Fruit fly (Drosophila melanogaster) whole organism, prepupa: Measurements from ENCODE around the gene psd.

Experiments
- Blimp-1 ChIP-seq: fragments of 200-800 bp; sonication (Bioruptor generic); optimal IDR thresholded peaks from 3 replicates; lab custom pipeline; 2017; ENCODE audit warnings: missing biosample characterization, missing genetic modification characterization, mild to moderate bottlenecking, moderate library complexity, missing genetic modification reagents
- CG10631 ChIP-seq: fragments of 200-800 bp; sonication (Bioruptor generic); optimal IDR thresholded peaks from 2 replicates; lab custom pipeline; 2016; ENCODE audit warnings: missing biosample characterization, missing genetic modification characterization
- CG10669 ChIP-seq: fragments of 200-800 bp; sonication (Bioruptor generic); optimal IDR thresholded peaks from 3 replicates; lab custom pipeline; 2018; ENCODE audit warnings: missing biosample characterization, mild to moderate bottlenecking, missing genetic modification characterization, moderate library complexity
- CG11294 ChIP-seq: fragments of 200-800 bp; sonication (Bioruptor generic); IDR thresholded peaks from 2 replicates; pipeline ENCODE4 v1.3.6; 2022; ENCODE audit warnings: missing biosample characterization, missing genetic modification characterization
- CG11762 ChIP-seq: fragments of 200-800 bp; sonication (Bioruptor generic); optimal IDR thresholded peaks from 3 replicates; lab custom pipeline; 2016; ENCODE audit warnings: missing biosample characterization, missing genetic modification characterization; ENCODE audit not compliant: insufficient read depth
- CG11902 ChIP-seq: fragments of 200-800 bp; sonication (Bioruptor generic); optimal IDR thresholded peaks from 3 replicates; lab custom pipeline; 2016; ENCODE audit warnings: missing biosample characterization, missing genetic modification characterization
- CG1621 ChIP-seq: fragments of 200-800 bp; sonication (Bioruptor generic); optimal IDR thresholded peaks from 3 replicates; lab custom pipeline; 2018; ENCODE audit warnings: missing biosample characterization, mild to moderate bottlenecking, missing genetic modification characterization
- CG16779 ChIP-seq: fragments of 200-800 bp; sonication (Bioruptor generic); optimal IDR thresholded peaks from 3 replicates; lab custom pipeline; 2017; ENCODE audit warnings: missing biosample characterization, mild to moderate bottlenecking, missing genetic modification characterization
- CG3032 ChIP-seq: fragments of 200-800 bp; optimal IDR thresholded peaks from 2 replicates; lab custom pipeline; 2019; ENCODE audit warnings: missing biosample characterization, mild to moderate bottlenecking, missing genetic modification characterization, moderate library complexity
- CG31627 ChIP-seq: fragments of 200-800 bp; sonication (Bioruptor generic); optimal IDR thresholded peaks from 3 replicates; lab custom pipeline; 2016; ENCODE audit warnings: missing biosample characterization, missing genetic modification characterization
- CG32006 ChIP-seq: fragments of 200-800 bp; sonication (Bioruptor generic); optimal IDR thresholded peaks from 3 replicates; lab custom pipeline; 2017; ENCODE audit warnings: missing biosample characterization, mild to moderate bottlenecking, missing genetic modification characterization
- CG34406 ChIP-seq: fragments of 200-800 bp; sonication (Bioruptor generic); optimal IDR thresholded peaks from 3 replicates; lab custom pipeline; 2016; ENCODE audit warnings: missing biosample characterization, missing genetic modification characterization
- CG6163 ChIP-seq: fragments of 200-800 bp; sonication (Bioruptor generic); IDR thresholded peaks from 3 replicates; pipeline ENCODE4 v1.3.6; 2022; ENCODE audit warnings: missing biosample characterization, missing genetic modification characterization
- CG6276 ChIP-seq: fragments of 200-800 bp; sonication (Bioruptor generic); optimal IDR thresholded peaks from 2 replicates; lab custom pipeline; 2017; ENCODE audit warnings: missing biosample characterization, mild to moderate bottlenecking, missing genetic modification characterization
- CG6792 ChIP-seq: fragments of 200-800 bp; sonication (Bioruptor generic); optimal IDR thresholded peaks from 3 replicates; lab custom pipeline; 2016; ENCODE audit warnings: missing biosample characterization, missing genetic modification characterization
- CG7368 ChIP-seq: fragments of 200-800 bp; sonication (Bioruptor generic); optimal IDR thresholded peaks from 3 replicates; lab custom pipeline; 2016; ENCODE audit warnings: missing biosample characterization, missing genetic modification characterization
- CG8319 ChIP-seq: fragments of 200-800 bp; sonication (Bioruptor generic); optimal IDR thresholded peaks from 3 replicates; lab custom pipeline; 2016; ENCODE audit warnings: missing biosample characterization, missing genetic modification characterization
- Eip75B ChIP-seq: fragments of 200-800 bp; sonication (Bioruptor generic); optimal IDR thresholded peaks from 3 replicates; lab custom pipeline; 2016; ENCODE audit warnings: missing biosample characterization, missing genetic modification characterization
- Eip93F ChIP-seq: fragments of 200-800 bp; sonication (Bioruptor generic); optimal IDR thresholded peaks from 2 replicates; lab custom pipeline; 2016; ENCODE audit warnings: missing biosample characterization, mild to moderate bottlenecking, missing genetic modification characterization
- Ets21C ChIP-seq: fragments of 200-800 bp; sonication (Bioruptor generic); optimal IDR thresholded peaks from 3 replicates; lab custom pipeline; 2016; ENCODE audit warnings: missing biosample characterization, missing genetic modification characterization
- Gug ChIP-seq: fragments of 200-800 bp; sonication (Bioruptor generic); IDR thresholded peaks from 2 replicates; pipeline ENCODE4 v1.3.6; 2022; ENCODE audit warnings: missing biosample characterization, missing genetic modification characterization
- Hr39 ChIP-seq: fragments of 200-800 bp; sonication (Bioruptor generic); optimal IDR thresholded peaks from 2 replicates; lab custom pipeline; 2016; ENCODE audit warnings: missing biosample characterization, missing genetic modification characterization
- Lpt ChIP-seq: fragments of 200-800 bp; sonication (Bioruptor generic); optimal IDR thresholded peaks from 3 replicates; lab custom pipeline; 2016; ENCODE audit warnings: missing biosample characterization, missing genetic modification characterization
- OdsH ChIP-seq: fragments of 200-800 bp; sonication (Bioruptor generic); optimal IDR thresholded peaks from 3 replicates; lab custom pipeline; 2016; ENCODE audit warnings: missing biosample characterization, missing genetic modification characterization
- Sox102F ChIP-seq: fragments of 200-800 bp; sonication (Bioruptor generic); optimal IDR thresholded peaks from 2 replicates; lab custom pipeline; 2016; ENCODE audit warnings: missing biosample characterization, mild to moderate bottlenecking, missing genetic modification characterization
- Sox14 ChIP-seq: fragments of 200-800 bp; sonication (Bioruptor generic); optimal IDR thresholded peaks from 3 replicates; lab custom pipeline; 2016; ENCODE audit warnings: missing biosample characterization, missing genetic modification characterization
- Sox15 ChIP-seq: fragments of 200-800 bp; sonication (Bioruptor generic); optimal IDR thresholded peaks from 3 replicates; lab custom pipeline; 2016; ENCODE audit warnings: missing biosample characterization, missing genetic modification characterization
- cyc ChIP-seq: fragments of 200-800 bp; sonication (Bioruptor generic); optimal IDR thresholded peaks from 3 replicates; lab custom pipeline; 2016; ENCODE audit warnings: missing biosample characterization, missing genetic modification characterization
- dac ChIP-seq: fragments of 200-800 bp; sonication (Bioruptor generic); optimal IDR thresholded peaks from 2 replicates; lab custom pipeline; 2017; ENCODE audit warnings: missing biosample characterization, mild to moderate bottlenecking, missing genetic modification characterization
- dsx ChIP-seq: fragments of 200-800 bp; optimal IDR thresholded peaks from 3 replicates; lab custom pipeline; 2019; ENCODE audit warnings: missing biosample characterization, mild to moderate bottlenecking, missing genetic modification characterization, moderate library complexity; ENCODE audit not compliant: poor library complexity, severe bottlenecking
- eg ChIP-seq: fragments of 200-800 bp; sonication (Bioruptor generic); IDR thresholded peaks from 3 replicates; pipeline ENCODE4 v1.3.6; 2022; ENCODE audit warnings: missing biosample characterization, missing genetic modification characterization
- esn ChIP-seq: fragments of 200-800 bp; sonication (Bioruptor generic); optimal IDR thresholded peaks from 2 replicates; lab custom pipeline; 2016; ENCODE audit warnings: missing biosample characterization, mild to moderate bottlenecking, missing genetic modification characterization, moderate library complexity
- fkh ChIP-seq: fragments of 200-800 bp; sonication (Bioruptor generic); optimal IDR thresholded peaks from 3 replicates; lab custom pipeline; 2017; ENCODE audit warnings: missing biosample characterization, mild to moderate bottlenecking, missing genetic modification characterization, moderate library complexity
- lz ChIP-seq: fragments of 200-800 bp; sonication (Bioruptor generic); optimal IDR thresholded peaks from 3 replicates; lab custom pipeline; 2016; ENCODE audit warnings: missing biosample characterization, missing genetic modification characterization
- salr ChIP-seq, 2 experiments: fragments of 200-800 bp; sonication (Bioruptor generic); optimal IDR thresholded peaks; 3 replicates each; lab custom pipeline; 2016 to 2018; ENCODE audit warnings: missing biosample characterization in 2 of 2, missing genetic modification characterization in 2 of 2, mild to moderate bottlenecking in 1 of 2
- spab ChIP-seq: fragments of 200-800 bp; sonication (Bioruptor generic); optimal IDR thresholded peaks from 2 replicates; lab custom pipeline; 2017; ENCODE audit warnings: missing biosample characterization, mild to moderate bottlenecking, missing genetic modification characterization, missing genetic modification reagents
- ss ChIP-seq, 2 experiments: fragments of 200-800 bp; sonication (Bioruptor generic); optimal IDR thresholded peaks; 2 replicates in 1 of 2; 3 replicates in 1 of 2; lab custom pipeline; 2017 to 2018; ENCODE audit warnings: mild to moderate bottlenecking in 2 of 2, missing biosample characterization in 2 of 2, missing genetic modification characterization in 2 of 2, moderate library complexity in 1 of 2

psd gene

dm6 chr2L:5956706-5957105, 8.0 kb downstream of the psd start, which contains the start of the genes CG13998 and Vm26Ab:
Gene CG13998, minus strand, starts transcription at chr2L:5956819.
Gene Vm26Ab, plus strand, starts transcription at chr2L:5957004.
- no peak for TF ChIP-seq Lpt (GFP tag; lab: Kevin White, UChicago)
- TF ChIP-seq Blimp-1 (GFP tag; lab: Kevin White, UChicago): no peak
- TF ChIP-seq CG8319 (GFP tag; lab: Kevin White, UChicago): no peak
- TF ChIP-seq CG7368: no peak
- TF ChIP-seq Sox102F (GFP tag; lab: Kevin White, UChicago): no peak
- no peak for TF ChIP-seq cyc

dm6 chr2L:5956153-5956552, 8.6 kb downstream of the psd start, which contains the start of gene CG13999:
Gene CG13999, minus strand, starts transcription at chr2L:5956466.
- no peak for TF ChIP-seq CG10631 (GFP tag; lab: Kevin White, UChicago)
- no peak for TF ChIP-seq CG6276 (GFP tag; lab: Kevin White, UChicago)
- TF ChIP-seq ss (GFP tag; optimal IDR thresholded peaks at IDR 0.05; lab: Kevin White, UChicago): no peak
- no peak for TF ChIP-seq dsx
- no peak for TF ChIP-seq OdsH (GFP tag; lab: Kevin White, UChicago)
- TF ChIP-seq eg (GFP tag; lab: Robert Waterston, UW): no peak
- TF ChIP-seq spab (GFP tag; lab: Kevin White, UChicago): no peak
- TF ChIP-seq CG32006 (GFP tag; lab: Kevin White, UChicago): no peak
- no peak for TF ChIP-seq dac (GFP tag; lab: Kevin White, UChicago)
- TF ChIP-seq CG10669 (GFP tag; lab: Kevin White, UChicago): no peak
- TF ChIP-seq fkh: no peak
- no peak for TF ChIP-seq CG6792
- no peak for TF ChIP-seq Gug (GFP tag; lab: Robert Waterston, UW)
- TF ChIP-seq Lpt (GFP tag; lab: Kevin White, UChicago): no peak
- TF ChIP-seq CG11762 (GFP tag; lab: Kevin White, UChicago): no peak

- peak; percentile 56 for TF ChIP-seq lz
- TF ChIP-seq Sox14 (GFP tag; lab: Kevin White, UChicago): peak; percentile 86
- no peak for TF ChIP-seq CG6276 (GFP tag; lab: Kevin White, UChicago)
- TF ChIP-seq Ets21C: peak; percentile 28
- TF ChIP-seq Eip75B (GFP tag; lab: Kevin White, UChicago): no peak
- peak; percentile 68 for TF ChIP-seq CG31627 (GFP tag; lab: Kevin White, UChicago)
- peak; percentile 44 for TF ChIP-seq Sox15
- no peak for TF ChIP-seq spab (GFP tag; lab: Kevin White, UChicago)
- no peak for TF ChIP-seq CG16779 (tag; lab: Kevin White, UChicago)
- peak; percentile 27; the same call in 1 of the 2 replicates for TF ChIP-seq Gug (GFP tag; lab: Robert Waterston, UW)
- peak; percentile 38 for TF ChIP-seq CG11902 (GFP tag; lab: Kevin White, UChicago)
- TF ChIP-seq cyc: peak; percentile 51
- peak; percentile 76 for TF ChIP-seq Hr39 (GFP tag; lab: Kevin White, UChicago)
- TF ChIP-seq esn (GFP tag; lab: Kevin White, UChicago): peak; percentile 62
- TF ChIP-seq CG6163: no peak
- TF ChIP-seq, all 60 proteins: peak for 10
Measured at dm6 chr2L:5948775-5949526, 15.8 kb downstream of the psd start, which contains the start of gene CG9044. Gene CG9044, plus strand, starts transcription at chr2L:5949450.

dm6 chr2L:5947504-5947903, 17.2 kb downstream of the psd start:
- TF ChIP-seq CG6163: no peak
- TF ChIP-seq CG11294: no peak
- TF ChIP-seq CG11762 (GFP tag; lab: Kevin White, UChicago): no peak
- no peak for TF ChIP-seq CG32006 (GFP tag; lab: Kevin White, UChicago)
- no peak for TF ChIP-seq eg (GFP tag; lab: Robert Waterston, UW)
- no peak for TF ChIP-seq cyc
- no peak for TF ChIP-seq Blimp-1 (GFP tag; lab: Kevin White, UChicago)
- no peak for TF ChIP-seq ss (GFP tag; optimal IDR thresholded peaks at IDR 0.05; lab: Kevin White, UChicago)
- no peak for TF ChIP-seq CG34406 (GFP tag; lab: Kevin White, UChicago)
- TF ChIP-seq CG7368: no peak
- TF ChIP-seq spab (GFP tag; lab: Kevin White, UChicago): no peak
- TF ChIP-seq CG6276 (GFP tag; lab: Kevin White, UChicago): no peak
- TF ChIP-seq CG3032 (tag; lab: Kevin White, UChicago): no peak
- TF ChIP-seq CG1621 (tag; lab: Kevin White, UChicago): no peak
- no peak for TF ChIP-seq Eip93F (GFP tag; lab: Kevin White, UChicago)
- no peak for TF ChIP-seq CG31627 (GFP tag; lab: Kevin White, UChicago)
- TF ChIP-seq Sox102F (GFP tag; lab: Kevin White, UChicago): no peak
- TF ChIP-seq Sox14 (GFP tag; lab: Kevin White, UChicago): no peak
- no peak for TF ChIP-seq salr (GFP tag; optimal IDR thresholded peaks at IDR 0.05; lab: Kevin White, UChicago)
- no peak for TF ChIP-seq Ets21C
